Worm (Caenorhabditis elegans) whole organism, L2 larva: ENCODE data around the gene F55H2.5.
A peak's percentile ranks its signal among the peaks of the same experiment; 100 is the strongest.

Experiments used
- C34F6.9 ChIP-seq: fragments of 150-350 bp; optimal IDR thresholded peaks from 2 replicates; lab custom pipeline; 2014; ENCODE audit warnings: missing biosample characterization, missing genetic modification characterization
- F13H6.1 ChIP-seq: sonication (generic microtip); optimal IDR thresholded peaks from 2 replicates; lab custom pipeline; 2016; ENCODE audit warnings: missing genetic modification characterization, missing compliant biosample characterization
- R02D3.7 ChIP-seq: fragments of 150-350 bp; optimal IDR thresholded peaks from 2 replicates; lab custom pipeline; 2014; ENCODE audit warnings: missing biosample characterization, missing genetic modification characterization
- Y55F3AM.14 ChIP-seq: fragments of 200-800 bp; sonication (Bioruptor generic); optimal IDR thresholded peaks from 2 replicates; lab custom pipeline; 2018; ENCODE audit warnings: mild to moderate bottlenecking, missing genetic modification characterization, missing compliant biosample characterization
- ZK546.5 ChIP-seq: sonication (generic microtip); optimal IDR thresholded peaks from 2 replicates; lab custom pipeline; 2017; ENCODE audit warnings: missing biosample characterization, missing genetic modification characterization
- alr-1 ChIP-seq: fragments of 150-350 bp; optimal IDR thresholded peaks from 2 replicates; lab custom pipeline; 2014; ENCODE audit warnings: missing biosample characterization, missing genetic modification characterization
- aly-2 ChIP-seq: fragments of 150-350 bp; optimal IDR thresholded peaks from 2 replicates; lab custom pipeline; 2014; ENCODE audit warnings: missing biosample characterization, missing genetic modification characterization
- ama-1 ChIP-seq: fragments of 150-350 bp; optimal IDR thresholded peaks from 2 replicates; lab custom pipeline; 2018; ENCODE audit warnings: inconsistent platforms
- blmp-1 ChIP-seq: sonication (generic microtip); optimal IDR thresholded peaks from 2 replicates; lab custom pipeline; 2017; ENCODE audit warnings: missing genetic modification characterization, mild to moderate bottlenecking, missing compliant biosample characterization, antibody characterized with exemption, moderate library complexity; ENCODE audit not compliant: insufficient read depth
- ceh-16 ChIP-seq: fragments of 150-350 bp; optimal IDR thresholded peaks from 2 replicates; lab custom pipeline; 2014; ENCODE audit warnings: missing biosample characterization, missing genetic modification characterization
- ceh-82 ChIP-seq: fragments of 150-350 bp; optimal IDR thresholded peaks from 2 replicates; lab custom pipeline; 2014; ENCODE audit warnings: missing biosample characterization, missing genetic modification characterization
- crh-2 ChIP-seq: sonication (generic microtip); optimal IDR thresholded peaks from 2 replicates; lab custom pipeline; 2017; ENCODE audit warnings: missing biosample characterization, missing genetic modification characterization
- dmd-4 ChIP-seq: sonication (generic microtip); optimal IDR thresholded peaks from 2 replicates; lab custom pipeline; 2017; ENCODE audit warnings: missing biosample characterization, missing genetic modification characterization
- egl-27 ChIP-seq: sonication (generic microtip); optimal IDR thresholded peaks from 3 replicates; lab custom pipeline; 2017; ENCODE audit warnings: missing biosample characterization, missing genetic modification reagents, missing genetic modification characterization
- elt-1 ChIP-seq: fragments of 150-350 bp; optimal IDR thresholded peaks from 2 replicates; lab custom pipeline; 2014; ENCODE audit warnings: missing biosample characterization, missing genetic modification characterization
- elt-3 ChIP-seq: sonication (generic microtip); optimal IDR thresholded peaks from 2 replicates; lab custom pipeline; 2017; ENCODE audit warnings: missing biosample characterization, missing genetic modification characterization
- fos-1 ChIP-seq: fragments of 150-350 bp; optimal IDR thresholded peaks from 2 replicates; lab custom pipeline; 2014; ENCODE audit warnings: missing biosample characterization, missing genetic modification characterization
- gmeb-1 ChIP-seq: fragments of 150-350 bp; optimal IDR thresholded peaks from 2 replicates; lab custom pipeline; 2014; ENCODE audit warnings: missing biosample characterization, missing genetic modification characterization
- lin-11 ChIP-seq: fragments of 150-350 bp; sonication (generic microtip); optimal IDR thresholded peaks from 2 replicates; lab custom pipeline; 2014; ENCODE audit warnings: missing biosample characterization, missing genetic modification characterization, inconsistent platforms, mixed read lengths
- lin-13 ChIP-seq: fragments of 150-350 bp; optimal IDR thresholded peaks from 2 replicates; lab custom pipeline; 2014; ENCODE audit warnings: missing biosample characterization, missing genetic modification reagents, missing genetic modification characterization
- lin-39 ChIP-seq: fragments of 150-350 bp; optimal IDR thresholded peaks from 2 replicates; lab custom pipeline; 2014; ENCODE audit warnings: missing biosample characterization, missing genetic modification reagents, missing genetic modification characterization
- lsy-2 ChIP-seq, 2 experiments: fragments of 150-350 bp in 1 of 2; sonication (generic microtip) in 1 of 2; optimal IDR thresholded peaks; 2 replicates each; lab custom pipeline; 2014 to 2017; ENCODE audit warnings: missing biosample characterization in 2 of 2, missing genetic modification characterization in 2 of 2
- mab-5 ChIP-seq: fragments of 150-350 bp; optimal IDR thresholded peaks from 2 replicates; lab custom pipeline; 2014; ENCODE audit warnings: missing biosample characterization, missing genetic modification characterization
- mbf-1 ChIP-seq: sonication (generic microtip); optimal IDR thresholded peaks from 2 replicates; lab custom pipeline; 2017; ENCODE audit warnings: missing biosample characterization, missing genetic modification characterization
- mdl-1 ChIP-seq, 2 experiments: fragments of 150-350 bp in 1 of 2; sonication (generic microtip) in 1 of 2; optimal IDR thresholded peaks; 2 replicates each; lab custom pipeline; 2017; ENCODE audit warnings: missing biosample characterization in 2 of 2, missing genetic modification characterization in 2 of 2
- nhr-10 ChIP-seq: sonication (generic microtip); optimal IDR thresholded peaks from 2 replicates; lab custom pipeline; 2017; ENCODE audit warnings: missing biosample characterization, missing genetic modification characterization
- nhr-11 ChIP-seq: fragments of 150-350 bp; optimal IDR thresholded peaks from 2 replicates; lab custom pipeline; 2014; ENCODE audit warnings: missing biosample characterization, missing genetic modification characterization
- nhr-12 ChIP-seq: fragments of 150-350 bp; optimal IDR thresholded peaks from 2 replicates; lab custom pipeline; 2014; ENCODE audit warnings: missing biosample characterization, missing genetic modification characterization
- nhr-129 ChIP-seq: fragments of 150-350 bp; optimal IDR thresholded peaks from 2 replicates; lab custom pipeline; 2014; ENCODE audit warnings: missing biosample characterization, missing genetic modification characterization
- nhr-21 ChIP-seq: fragments of 150-350 bp; optimal IDR thresholded peaks from 2 replicates; lab custom pipeline; 2014; ENCODE audit warnings: missing biosample characterization, missing genetic modification characterization
- nhr-23 ChIP-seq: fragments of 150-350 bp; optimal IDR thresholded peaks from 2 replicates; lab custom pipeline; 2014; ENCODE audit warnings: missing biosample characterization, missing genetic modification reagents, missing genetic modification characterization
- nhr-237 ChIP-seq: fragments of 150-350 bp; optimal IDR thresholded peaks from 2 replicates; lab custom pipeline; 2014; ENCODE audit warnings: missing biosample characterization, missing genetic modification characterization
- nhr-25 ChIP-seq: fragments of 150-350 bp; sonication (generic microtip); optimal IDR thresholded peaks from 3 replicates; lab custom pipeline; 2014; ENCODE audit warnings: missing biosample characterization, missing genetic modification characterization
- nhr-6 ChIP-seq: fragments of 150-350 bp; optimal IDR thresholded peaks from 2 replicates; lab custom pipeline; 2014; ENCODE audit warnings: missing biosample characterization, missing genetic modification characterization
- nhr-77 ChIP-seq: fragments of 150-350 bp; optimal IDR thresholded peaks from 2 replicates; lab custom pipeline; 2014; ENCODE audit warnings: missing biosample characterization, missing genetic modification characterization
- peb-1 ChIP-seq: fragments of 150-350 bp; optimal IDR thresholded peaks from 2 replicates; lab custom pipeline; 2014; ENCODE audit warnings: missing biosample characterization, missing genetic modification characterization
- sem-4 ChIP-seq: fragments of 150-350 bp; optimal IDR thresholded peaks from 2 replicates; lab custom pipeline; 2014; ENCODE audit warnings: missing biosample characterization, missing genetic modification reagents, missing genetic modification characterization
- skn-1 ChIP-seq: sonication (generic microtip); optimal IDR thresholded peaks from 2 replicates; lab custom pipeline; 2017; ENCODE audit warnings: missing biosample characterization, missing genetic modification characterization
- sma-3 ChIP-seq: sonication (generic microtip); optimal IDR thresholded peaks from 2 replicates; lab custom pipeline; 2016; ENCODE audit warnings: missing genetic modification reagents, missing genetic modification characterization, missing compliant biosample characterization
- sma-9 ChIP-seq, 2 experiments: fragments of 150-350 bp in 1 of 2; sonication (generic microtip) in 1 of 2; optimal IDR thresholded peaks; 2 replicates each; lab custom pipeline; 2014 to 2016; ENCODE audit warnings: missing genetic modification characterization in 2 of 2, mild to moderate bottlenecking in 1 of 2, missing biosample characterization in 1 of 2, missing compliant biosample characterization in 1 of 2, missing genetic modification reagents in 1 of 2, moderate library complexity in 1 of 2
- snpc-4 ChIP-seq: fragments of 150-350 bp; optimal IDR thresholded peaks from 2 replicates; lab custom pipeline; 2014; ENCODE audit warnings: missing biosample characterization, missing genetic modification characterization
- unc-39 ChIP-seq: fragments of 150-350 bp; optimal IDR thresholded peaks from 2 replicates; lab custom pipeline; 2014; ENCODE audit warnings: missing biosample characterization, missing genetic modification characterization
- unc-55 ChIP-seq: fragments of 150-350 bp; sonication (generic microtip); optimal IDR thresholded peaks from 3 replicates; lab custom pipeline; 2014; ENCODE audit warnings: missing biosample characterization, missing genetic modification reagents, missing genetic modification characterization
- unc-62 ChIP-seq: fragments of 150-350 bp; optimal IDR thresholded peaks from 2 replicates; lab custom pipeline; 2014; ENCODE audit warnings: missing biosample characterization, missing genetic modification reagents, missing genetic modification characterization
- zag-1 ChIP-seq: fragments of 150-350 bp; optimal IDR thresholded peaks from 2 replicates; lab custom pipeline; 2014; ENCODE audit warnings: missing biosample characterization, missing genetic modification characterization
- ztf-1 ChIP-seq: fragments of 200-800 bp; sonication (Bioruptor generic); conservative IDR thresholded peaks from 2 replicates; pipeline ENCODE4 v1.3.6; 2022; ENCODE audit warnings: missing genetic modification characterization, missing compliant biosample characterization
- ztf-11 ChIP-seq: sonication (generic microtip); optimal IDR thresholded peaks from 2 replicates; lab custom pipeline; 2017; ENCODE audit warnings: missing biosample characterization, missing genetic modification characterization
- ztf-4 ChIP-seq: fragments of 150-350 bp; optimal IDR thresholded peaks from 2 replicates; lab custom pipeline; 2014; ENCODE audit warnings: missing biosample characterization, missing genetic modification characterization

F55H2.5 gene

DNA sequence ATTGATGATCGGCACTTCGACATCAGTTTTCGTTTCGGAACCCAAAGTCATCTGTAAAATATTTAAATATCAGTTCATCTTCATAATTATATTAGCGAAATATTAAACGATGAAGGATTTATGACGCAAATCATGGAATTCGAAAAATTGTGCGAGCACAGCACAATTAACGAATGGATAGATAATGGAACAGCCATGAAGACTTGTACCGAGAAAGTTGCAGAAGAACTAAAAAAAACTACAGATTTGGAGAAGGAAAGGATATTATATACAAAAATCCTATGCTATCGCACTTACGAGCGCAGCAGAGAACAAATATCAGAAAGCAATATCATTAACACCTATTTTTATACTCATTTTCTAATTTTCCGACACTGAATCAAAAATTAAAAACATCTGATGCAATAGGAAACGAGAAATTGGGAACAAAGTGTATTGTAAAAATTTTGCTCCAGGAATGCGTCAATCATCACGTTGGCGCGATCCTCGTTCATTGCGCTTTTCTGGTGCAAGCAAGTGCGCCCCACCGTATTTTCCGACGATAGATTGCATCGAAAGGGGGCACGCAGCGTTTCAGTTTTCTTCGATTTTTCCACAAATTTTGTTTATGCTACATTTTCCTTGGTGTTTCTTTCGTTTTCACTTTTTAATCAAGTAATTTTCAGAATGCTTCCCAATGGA is 10.3 kb downstream of the F55H2.5 start, which contains the start of the genes clu-1 and prp-40:
TSS of gene clu-1 (minus strand) at position 51 of the 681 bp plus-strand sequence.
TSS of gene prp-40 (plus strand) at position 666 of the 681 bp plus-strand sequence.
- TF ChIP-seq unc-62 = no peak
- peak; percentile 73 for TF ChIP-seq fos-1 (tag; lab: Kevin White, UChicago)
- TF ChIP-seq sma-9 (GFP tag; optimal IDR thresholded peaks at IDR 0.05; lab: Kevin White, UChicago) = peak; percentile 84
- TF ChIP-seq sma-9 (tag; optimal IDR thresholded peaks at IDR 0.05; lab: Kevin White, UChicago) = no peak
- TF ChIP-seq peb-1 = no peak
- peak; percentile 90 for TF ChIP-seq lin-13 (GFP tag; lab: Kevin White, UChicago)
- peak in 1 of 2 experiments; percentile 46 for TF ChIP-seq mdl-1 (tag; optimal IDR thresholded peaks at IDR 0.05; lab: Kevin White, UChicago)
- TF ChIP-seq ztf-1 (GFP tag; lab: Robert Waterston, UW) = no peak
- no peak for TF ChIP-seq elt-3 (tag; lab: Kevin White, UChicago)
- peak; percentile 89 for TF ChIP-seq gmeb-1
- TF ChIP-seq ceh-82 = peak; percentile 12
- TF ChIP-seq nhr-10 (tag; lab: Kevin White, UChicago) = peak; percentile 73
- TF ChIP-seq ztf-11 = no peak
- peak; percentile 89 for TF ChIP-seq sma-3 (GFP tag; lab: Kevin White, UChicago)
- peak; percentile 90 for TF ChIP-seq nhr-25 (tag; lab: Kevin White, UChicago)
- TF ChIP-seq sem-4 (tag; lab: Kevin White, UChicago) = peak; percentile 67
- peak; percentile 81 for TF ChIP-seq zag-1 (tag; lab: Kevin White, UChicago)
- peak; percentile 15 for TF ChIP-seq R02D3.7
- TF ChIP-seq nhr-77 (tag; lab: Kevin White, UChicago) = no peak
- no peak for TF ChIP-seq skn-1 (tag; lab: Kevin White, UChicago)
- no peak for TF ChIP-seq egl-27
- no peak for TF ChIP-seq aly-2 (tag; lab: Kevin White, UChicago)
- TF ChIP-seq nhr-129 (tag; lab: Kevin White, UChicago) = peak; percentile 96
- TF ChIP-seq nhr-6 (tag; lab: Kevin White, UChicago) = peak; percentile 72
- TF ChIP-seq unc-55 = peak; percentile 94
- no peak for TF ChIP-seq nhr-237 (tag; lab: Kevin White, UChicago)
- TF ChIP-seq ama-1 (lab: Kevin White, UChicago) = peak; percentile 42
- peak; percentile 86 to 95 for TF ChIP-seq lsy-2 (tag; optimal IDR thresholded peaks at IDR 0.05; lab: Kevin White, UChicago)
- no peak for TF ChIP-seq mbf-1 (tag; lab: Kevin White, UChicago)
- TF ChIP-seq unc-39 (tag; lab: Kevin White, UChicago) = no peak
- TF ChIP-seq nhr-21 (tag; lab: Kevin White, UChicago) = peak; percentile 84
- TF ChIP-seq ceh-16 (tag; lab: Kevin White, UChicago) = peak; percentile 60
- TF ChIP-seq nhr-12 (tag; lab: Kevin White, UChicago) = no peak
- TF ChIP-seq elt-1 (tag; lab: Kevin White, UChicago) = no peak
- peak; percentile 50 for TF ChIP-seq ztf-4 (tag; lab: Kevin White, UChicago)
- TF ChIP-seq F13H6.1 (tag; lab: Kevin White, UChicago) = peak; percentile 91
- peak; percentile 36 for TF ChIP-seq blmp-1 (tag; lab: Kevin White, UChicago)
- no peak for TF ChIP-seq dmd-4 (tag; lab: Kevin White, UChicago)
- TF ChIP-seq nhr-11 (tag; lab: Kevin White, UChicago) = no peak
- TF ChIP-seq nhr-23 (tag; lab: Kevin White, UChicago) = no peak
- TF ChIP-seq alr-1 (tag; lab: Kevin White, UChicago) = no peak
- no peak for TF ChIP-seq lin-39
- TF ChIP-seq mab-5 = peak; percentile 89
- TF ChIP-seq crh-2 (tag; lab: Kevin White, UChicago) = peak; percentile 86
- TF ChIP-seq snpc-4 (tag; lab: Kevin White, UChicago) = peak; percentile 48
- peak; percentile 85 for TF ChIP-seq lin-11 (tag; lab: Kevin White, UChicago)
- peak; percentile 33 for TF ChIP-seq ZK546.5 (tag; lab: Kevin White, UChicago)
- TF ChIP-seq C34F6.9 (tag; lab: Kevin White, UChicago) = peak; percentile 98
- no peak for TF ChIP-seq Y55F3AM.14
